Fruit fly (Drosophila melanogaster): ENCODE results near the gene Drsl2.

DNA sequence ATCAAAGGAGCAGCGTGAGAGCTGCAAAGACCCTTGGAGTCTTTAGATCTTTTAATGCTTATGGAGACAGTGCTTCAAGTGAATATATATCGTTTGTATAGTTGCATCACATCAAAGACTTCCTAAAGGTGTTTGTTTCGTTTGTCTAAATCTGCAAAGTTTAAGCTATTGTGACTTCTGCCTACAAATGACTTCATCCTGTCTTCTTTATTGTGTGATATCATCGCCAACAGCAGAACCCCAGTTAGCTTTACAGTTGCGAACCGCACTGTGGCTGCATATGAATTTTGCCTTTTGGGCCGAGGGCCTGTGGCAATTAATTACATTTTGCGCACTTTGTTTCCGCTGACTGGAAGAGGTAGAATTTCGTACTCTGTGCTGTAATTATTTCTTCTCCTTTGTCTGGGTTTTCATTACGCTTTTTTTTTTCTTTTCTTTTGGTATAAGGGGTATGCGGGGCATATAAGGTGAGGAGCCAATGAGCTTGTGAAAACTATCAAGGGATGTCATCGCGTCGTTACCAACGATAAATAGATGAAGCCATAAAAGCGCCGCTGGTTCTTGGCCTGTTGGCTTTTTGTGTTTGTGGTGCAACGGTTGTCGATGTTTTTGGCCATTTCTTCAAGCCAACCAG, 28.3 kb downstream of the Drsl2 start:
- TF ChIP-seq Clk (GFP tag; optimal IDR thresholded peaks at IDR 0.05) (no peak), Mnt (GFP tag; optimal IDR thresholded peaks at IDR 0.05) (no peak), tj (GFP tag; optimal IDR thresholded peaks at IDR 0.05) (peak; percentile 66), CG11617 (GFP tag; optimal IDR thresholded peaks at IDR 0.05) (no peak), pad (GFP tag; optimal IDR thresholded peaks at IDR 0.05) (no peak), CG14711 (tag; optimal IDR thresholded peaks at IDR 0.05) (no peak), Hr96 (GFP tag; optimal IDR thresholded peaks at IDR 0.05) (no peak), cnc (optimal IDR thresholded peaks at IDR 0.05) (no peak), CG7045 (GFP tag; optimal IDR thresholded peaks at IDR 0.05) (no peak), kay (GFP tag; ENCODE audit: borderline replicate concordance) (no peak), bab1 (GFP tag; optimal IDR thresholded peaks at IDR 0.05) (no peak)
